Fruit fly (Drosophila melanogaster) whole organism, embryonic: ENCODE measurements around the gene Cdc16.

Experiments
- Blimp-1 ChIP-seq: fragments of 200-800 bp; sonication (Bioruptor generic); optimal IDR thresholded peaks from 3 replicates; lab custom pipeline; 2018; ENCODE audit warnings: missing biosample characterization, missing genetic modification characterization, mild to moderate bottlenecking, moderate library complexity, missing genetic modification reagents
- Bteb2 ChIP-seq: fragments of 200-800 bp; sonication (Bioruptor generic); optimal IDR thresholded peaks from 2 replicates; lab custom pipeline; 2016; ENCODE audit warnings: missing biosample characterization, missing genetic modification characterization
- CG10147 ChIP-seq: fragments of 200-800 bp; sonication (Bioruptor generic); optimal IDR thresholded peaks from 2 replicates; lab custom pipeline; 2019; ENCODE audit warnings: missing biosample characterization, mild to moderate bottlenecking, missing genetic modification characterization, moderate library complexity
- CG11398 ChIP-seq: fragments of 200-800 bp; sonication (Bioruptor generic); optimal IDR thresholded peaks from 2 replicates; lab custom pipeline; 2016; ENCODE audit warnings: missing biosample characterization, missing genetic modification characterization
- CG11696 ChIP-seq: fragments of 200-800 bp; sonication (Bioruptor generic); IDR thresholded peaks from 2 replicates; pipeline ENCODE4 v1.3.6; 2022; ENCODE audit warnings: missing biosample characterization, missing genetic modification characterization
- CG11723 ChIP-seq: fragments of 200-800 bp; sonication (Bioruptor generic); optimal IDR thresholded peaks from 2 replicates; lab custom pipeline; 2017; ENCODE audit warnings: missing biosample characterization, mild to moderate bottlenecking, missing genetic modification characterization
- CG13424 ChIP-seq: fragments of 200-800 bp; sonication (Bioruptor generic); optimal IDR thresholded peaks from 2 replicates; lab custom pipeline; 2019; ENCODE audit warnings: missing biosample characterization, mild to moderate bottlenecking, missing genetic modification characterization, moderate library complexity
- CG15601 ChIP-seq: fragments of 200-800 bp; sonication (Bioruptor generic); optimal IDR thresholded peaks from 3 replicates; lab custom pipeline; 2019; ENCODE audit warnings: missing biosample characterization, mild to moderate bottlenecking, missing genetic modification characterization, moderate library complexity
- CG15696 ChIP-seq: fragments of 200-800 bp; sonication (Bioruptor generic); optimal IDR thresholded peaks from 2 replicates; lab custom pipeline; 2019; ENCODE audit warnings: missing biosample characterization, mild to moderate bottlenecking, missing genetic modification characterization, moderate library complexity
- CG31388 ChIP-seq: fragments of 200-800 bp; sonication (Bioruptor generic); optimal IDR thresholded peaks from 2 replicates; lab custom pipeline; 2016; ENCODE audit warnings: missing biosample characterization, missing genetic modification characterization
- CG3726 ChIP-seq: fragments of 200-800 bp; sonication (Bioruptor generic); IDR thresholded peaks from 3 replicates; pipeline ENCODE4, ENCODE4 v1.3.6; 2022; ENCODE audit warnings: missing biosample characterization, missing genetic modification characterization
- CG43689 ChIP-seq: fragments of 200-800 bp; sonication (Bioruptor generic); IDR thresholded peaks from 2 replicates; pipeline ENCODE4 v1.3.6; 2022; ENCODE audit warnings: missing biosample characterization, missing genetic modification characterization
- CG6689 ChIP-seq: fragments of 200-800 bp; sonication (Bioruptor generic); IDR thresholded peaks from 2 replicates; pipeline ENCODE4 v1.3.6; 2022; ENCODE audit warnings: missing biosample characterization, missing genetic modification characterization
- CG7357 ChIP-seq: fragments of 200-800 bp; sonication (Bioruptor generic); IDR thresholded peaks from 3 replicates; pipeline ENCODE4 v1.3.6; 2022; ENCODE audit warnings: missing biosample characterization, missing genetic modification characterization
- CG8765 ChIP-seq: fragments of 200-800 bp; sonication (Bioruptor generic); IDR thresholded peaks from 2 replicates; pipeline ENCODE4 v1.3.6; 2022; ENCODE audit warnings: missing biosample characterization, missing genetic modification characterization
- CoRest ChIP-seq: fragments of 200-800 bp; sonication (Bioruptor generic); optimal IDR thresholded peaks from 3 replicates; lab custom pipeline; 2018; ENCODE audit warnings: missing biosample characterization, mild to moderate bottlenecking, missing genetic modification characterization, moderate library complexity
- D19B ChIP-seq: fragments of 200-800 bp; sonication (Bioruptor generic); optimal IDR thresholded peaks from 2 replicates; lab custom pipeline; 2017; ENCODE audit warnings: missing biosample characterization, mild to moderate bottlenecking, missing genetic modification characterization
- Dip3 ChIP-seq: fragments of 200-800 bp; sonication (Bioruptor generic); optimal IDR thresholded peaks from 3 replicates; lab custom pipeline; 2016; ENCODE audit warnings: missing biosample characterization, missing genetic modification characterization
- Eip74EF ChIP-seq, 2 experiments: fragments of 200-800 bp in 1 of 2; fragments of >200 bp in 1 of 2; sonication (Bioruptor generic) in 1 of 2; optimal IDR thresholded peaks; 2 replicates each; lab custom pipeline; 2017 to 2019; ENCODE audit warnings: missing biosample characterization in 2 of 2, missing genetic modification characterization in 2 of 2, mild to moderate bottlenecking in 1 of 2, moderate library complexity in 1 of 2
- Gug ChIP-seq: fragments of 200-800 bp; sonication (Bioruptor generic); IDR thresholded peaks from 4 replicates; pipeline ENCODE4 v1.3.6; 2022; ENCODE audit warnings: missing biosample characterization, missing genetic modification characterization
- HHEX ChIP-seq: fragments of 200-800 bp; sonication (Bioruptor generic); optimal IDR thresholded peaks from 3 replicates; lab custom pipeline; 2017; ENCODE audit warnings: missing biosample characterization, mild to moderate bottlenecking, missing genetic modification characterization, missing genetic modification reagents
- Jarid2 ChIP-seq: fragments of 200-800 bp; sonication (Bioruptor generic); optimal IDR thresholded peaks from 3 replicates; lab custom pipeline; 2017; ENCODE audit warnings: mild to moderate bottlenecking, missing biosample characterization, missing genetic modification reagents, missing genetic modification characterization
- MBD-R2 ChIP-seq: fragments of 200-800 bp; sonication (Bioruptor generic); IDR thresholded peaks from 2 replicates; pipeline ENCODE4 v1.3.6; 2022; ENCODE audit warnings: missing biosample characterization, missing genetic modification characterization
- Myb ChIP-seq: fragments of 200-800 bp; sonication (Bioruptor generic); optimal IDR thresholded peaks from 2 replicates; lab custom pipeline; 2016; ENCODE audit warnings: missing biosample characterization, missing genetic modification characterization
- ase ChIP-seq: fragments of 200-800 bp; sonication (Bioruptor generic); IDR thresholded peaks from 3 replicates; pipeline ENCODE4 v1.3.6; 2022; ENCODE audit warnings: missing biosample characterization, missing genetic modification characterization
- bcd ChIP-seq: fragments of 200-800 bp; sonication (Bioruptor generic); optimal IDR thresholded peaks from 2 replicates; lab custom pipeline; 2017; ENCODE audit warnings: missing biosample characterization, mild to moderate bottlenecking, missing genetic modification characterization
- cad ChIP-seq: fragments of >200 bp; optimal IDR thresholded peaks from 2 replicates; lab custom pipeline; 2017; ENCODE audit warnings: missing biosample characterization, missing genetic modification characterization
- chinmo ChIP-seq: fragments of 200-800 bp; sonication (Bioruptor generic); IDR thresholded peaks from 4 replicates; pipeline ENCODE4 v1.3.6; 2022; ENCODE audit warnings: missing biosample characterization, missing genetic modification characterization; ENCODE audit not compliant: partially characterized antibody
- dm ChIP-seq: fragments of 200-800 bp; sonication (Bioruptor generic); optimal IDR thresholded peaks from 3 replicates; lab custom pipeline; 2016; ENCODE audit warnings: missing biosample characterization, missing genetic modification characterization
- dmrt11E ChIP-seq: fragments of 200-800 bp; sonication (Bioruptor generic); optimal IDR thresholded peaks from 3 replicates; lab custom pipeline; 2018; ENCODE audit warnings: missing biosample characterization, mild to moderate bottlenecking, missing genetic modification characterization, moderate library complexity
- dpn ChIP-seq, 2 experiments: fragments of 200-800 bp; sonication (Bioruptor generic); optimal IDR thresholded peaks; 3 replicates each; lab custom pipeline; 2016; ENCODE audit warnings: missing biosample characterization in 2 of 2, missing genetic modification characterization in 2 of 2
- ewg ChIP-seq: fragments of 200-800 bp; sonication (Bioruptor generic); optimal IDR thresholded peaks from 3 replicates; lab custom pipeline; 2017; ENCODE audit warnings: mild to moderate bottlenecking, missing biosample characterization, missing genetic modification reagents, missing genetic modification characterization
- ind ChIP-seq: fragments of 200-800 bp; sonication (Bioruptor generic); optimal IDR thresholded peaks from 3 replicates; lab custom pipeline; 2016; ENCODE audit warnings: missing biosample characterization, missing genetic modification characterization
- insv ChIP-seq, 2 experiments: fragments of 200-800 bp; sonication (Bioruptor generic); optimal IDR thresholded peaks; 3 replicates each; lab custom pipeline; 2016 to 2018; ENCODE audit warnings: missing biosample characterization in 2 of 2, missing genetic modification characterization in 2 of 2
- ken ChIP-seq: fragments of 200-800 bp; sonication (Bioruptor generic); IDR thresholded peaks from 3 replicates; pipeline ENCODE4 v1.3.6; 2022; ENCODE audit warnings: missing biosample characterization, missing genetic modification characterization
- mirr ChIP-seq: fragments of 200-800 bp; sonication (Bioruptor generic); optimal IDR thresholded peaks from 3 replicates; lab custom pipeline; 2018; ENCODE audit warnings: missing biosample characterization, mild to moderate bottlenecking, missing genetic modification characterization
- oc ChIP-seq: fragments of 200-800 bp; sonication (Bioruptor generic); optimal IDR thresholded peaks from 2 replicates; lab custom pipeline; 2018; ENCODE audit warnings: missing biosample characterization, mild to moderate bottlenecking, missing genetic modification characterization, moderate library complexity
- peb ChIP-seq: fragments of 200-800 bp; sonication (Bioruptor generic); IDR thresholded peaks from 2 replicates; pipeline ENCODE4 v1.3.6; 2022; ENCODE audit warnings: missing biosample characterization, missing genetic modification characterization
- prd ChIP-seq, 3 experiments: fragments of >200 bp in 2 of 3; fragments of 200-800 bp in 1 of 3; sonication (Bioruptor generic) in 1 of 3; optimal IDR thresholded peaks in 2 of 3; IDR thresholded peaks in 1 of 3; 2 replicates in 2 of 3; 3 replicates in 1 of 3; pipeline versions ENCODE4 v1.3.6 to Lab custom; 2017 to 2022; ENCODE audit warnings: missing biosample characterization in 1 of 3, missing genetic modification characterization in 1 of 3
- schlank ChIP-seq: fragments of 200-800 bp; sonication (Bioruptor generic); optimal IDR thresholded peaks from 2 replicates; lab custom pipeline; 2018; ENCODE audit warnings: missing biosample characterization, mild to moderate bottlenecking, missing genetic modification characterization
- scrt ChIP-seq: fragments of 200-800 bp; sonication (Bioruptor generic); optimal IDR thresholded peaks from 2 replicates; lab custom pipeline; 2018; ENCODE audit warnings: missing biosample characterization, mild to moderate bottlenecking, missing genetic modification characterization, moderate library complexity
- sens ChIP-seq: fragments of 200-800 bp; sonication (Bioruptor generic); peaks from one replicate; lab custom pipeline; 2016; ENCODE audit warnings: missing biosample characterization, missing genetic modification characterization
- slbo ChIP-seq: fragments of 200-800 bp; sonication (Bioruptor generic); IDR thresholded peaks from 2 replicates; pipeline ENCODE4 v1.3.6; 2022; ENCODE audit warnings: missing biosample characterization, missing genetic modification characterization
- sna ChIP-seq: fragments of 200-800 bp; sonication (Bioruptor generic); IDR thresholded peaks from 2 replicates; pipeline ENCODE4 v1.3.6; 2022; ENCODE audit warnings: missing biosample characterization, missing genetic modification characterization; ENCODE audit not compliant: partially characterized antibody
- tap ChIP-seq: fragments of 200-800 bp; optimal IDR thresholded peaks from 3 replicates; lab custom pipeline; 2019; ENCODE audit warnings: missing biosample characterization, mild to moderate bottlenecking, missing genetic modification characterization, moderate library complexity
- tll ChIP-seq, 2 experiments: fragments of 200-800 bp in 1 of 2; fragments of >200 bp in 1 of 2; sonication (Bioruptor generic) in 1 of 2; optimal IDR thresholded peaks; 2 replicates each; lab custom pipeline; 2017 to 2019; ENCODE audit warnings: missing biosample characterization in 2 of 2, missing genetic modification characterization in 2 of 2, mild to moderate bottlenecking in 1 of 2, moderate library complexity in 1 of 2
- trem ChIP-seq: fragments of 200-800 bp; optimal IDR thresholded peaks from 3 replicates; lab custom pipeline; 2019; ENCODE audit warnings: missing biosample characterization, mild to moderate bottlenecking, missing genetic modification characterization, moderate library complexity
- zfh1 ChIP-seq: fragments of 200-800 bp; sonication (Bioruptor generic); IDR thresholded peaks from 3 replicates; pipeline ENCODE4 v1.3.6; 2022; ENCODE audit warnings: missing biosample characterization, missing genetic modification characterization

Cdc16 gene

dm6 chr3R:23331865-23332367 is 50.9 kb downstream of the Cdc16 start (continued):
- no peak for TF ChIP-seq oc
- no peak for TF ChIP-seq dpn (GFP tag; optimal IDR thresholded peaks at IDR 0.05; lab: Kevin White, UChicago)
- TF ChIP-seq CG15601, result no peak
- no peak for TF ChIP-seq Jarid2 (GFP tag; lab: Kevin White, UChicago)
- peak; percentile 69; the same call in 1 of the 3 replicates for TF ChIP-seq ken (GFP tag; lab: Robert Waterston, UW)
- TF ChIP-seq prd (optimal IDR thresholded peaks at IDR 0.05; lab: Kevin White, UChicago), result no peak
- TF ChIP-seq prd (GFP tag; IDR thresholded peaks at IDR 0.05; lab: Robert Waterston, UW), result peak; percentile 17; the same call in 1 of the 3 replicates
- TF ChIP-seq CG11398 (GFP tag; lab: Kevin White, UChicago), result no peak
- no peak for TF ChIP-seq ase (GFP tag; lab: Robert Waterston, UW)
- TF ChIP-seq slbo, result peak; percentile 30; the same call in 1 of the 2 replicates
- peak; percentile 57 for TF ChIP-seq mirr (GFP tag; lab: Kevin White, UChicago)
- 0 out of 2 replicates have a peak, but pooled peaks have one; percentile 10 for TF ChIP-seq CG6689
- TF ChIP-seq CG8765 (GFP tag; lab: Robert Waterston, UW), result no peak
- no peak for TF ChIP-seq CG3726
- TF ChIP-seq CG11696 (GFP tag; lab: Robert Waterston, UW), result peak; percentile 16; the same call in 1 of the 2 replicates
- TF ChIP-seq HHEX, result peak; percentile 16
- peak; percentile 26 for TF ChIP-seq sens (GFP tag; lab: Kevin White, UChicago)
- TF ChIP-seq Myb (GFP tag; lab: Kevin White, UChicago), result no peak
- no peak for TF ChIP-seq D19B (GFP tag; lab: Kevin White, UChicago)
- TF ChIP-seq tap (tag; lab: Kevin White, UChicago), result no peak
- TF ChIP-seq Gug (GFP tag; lab: Robert Waterston, UW), result 0 out of 4 replicates have a peak, but pooled peaks have one; percentile 5
- no peak for TF ChIP-seq Bteb2 (GFP tag; lab: Kevin White, UChicago)
- TF ChIP-seq sna (GFP tag; lab: Robert Waterston, UW), result no peak
- TF ChIP-seq ewg (GFP tag; lab: Kevin White, UChicago), result no peak

- peak; percentile 21 for TF ChIP-seq scrt
- peak; percentile 61 for TF ChIP-seq CG15696
- no peak for TF ChIP-seq CG11723 (GFP tag; lab: Kevin White, UChicago)
- no peak for TF ChIP-seq chinmo (GFP tag; lab: Robert Waterston, UW)
- no peak for TF ChIP-seq insv (GFP tag; optimal IDR thresholded peaks at IDR 0.05; lab: Kevin White, UChicago)
- peak; percentile 33 for TF ChIP-seq Dip3 (GFP tag; lab: Kevin White, UChicago)
- TF ChIP-seq CoRest, result peak; percentile 76
- TF ChIP-seq ind (GFP tag; lab: Kevin White, UChicago), result peak; percentile 25
- TF ChIP-seq dmrt11E (tag; lab: Kevin White, UChicago), result peak; percentile 70
- no peak for TF ChIP-seq tll (GFP tag; optimal IDR thresholded peaks at IDR 0.05; lab: Kevin White, UChicago)
- TF ChIP-seq CG31388 (GFP tag; lab: Kevin White, UChicago), result no peak
- TF ChIP-seq schlank (tag; lab: Kevin White, UChicago), result no peak
- peak; percentile 63 for TF ChIP-seq Blimp-1 (GFP tag; lab: Kevin White, UChicago)
- TF ChIP-seq MBD-R2, result no peak
- no peak for TF ChIP-seq peb (GFP tag; lab: Robert Waterston, UW)
- TF ChIP-seq CG7357 (GFP tag; lab: Robert Waterston, UW), result no peak
- TF ChIP-seq CG43689 (GFP tag; lab: Robert Waterston, UW), result no peak
- TF ChIP-seq CG10147 (GFP tag; lab: Kevin White, UChicago), result peak; percentile 9
- TF ChIP-seq zfh1 (GFP tag; lab: Robert Waterston, UW), result no peak
- TF ChIP-seq bcd (GFP tag; lab: Kevin White, UChicago), result peak; percentile 60
- TF ChIP-seq CG13424 (tag; lab: Kevin White, UChicago), result peak; percentile 44
- no peak for TF ChIP-seq cad
- peak; percentile 50 for TF ChIP-seq trem (tag; lab: Kevin White, UChicago)
- no peak for TF ChIP-seq dm (GFP tag; lab: Kevin White, UChicago)
- TF ChIP-seq Eip74EF (GFP tag; optimal IDR thresholded peaks at IDR 0.05; lab: Kevin White, UChicago), result peak in 1 of 2 experiments; percentile 65
Measured at dm6 chr3R:23332535-23333333, 51.7 kb downstream of the Cdc16 start.
